Worm (Caenorhabditis elegans): ENCODE data around the gene ZK354.2.

DNA sequence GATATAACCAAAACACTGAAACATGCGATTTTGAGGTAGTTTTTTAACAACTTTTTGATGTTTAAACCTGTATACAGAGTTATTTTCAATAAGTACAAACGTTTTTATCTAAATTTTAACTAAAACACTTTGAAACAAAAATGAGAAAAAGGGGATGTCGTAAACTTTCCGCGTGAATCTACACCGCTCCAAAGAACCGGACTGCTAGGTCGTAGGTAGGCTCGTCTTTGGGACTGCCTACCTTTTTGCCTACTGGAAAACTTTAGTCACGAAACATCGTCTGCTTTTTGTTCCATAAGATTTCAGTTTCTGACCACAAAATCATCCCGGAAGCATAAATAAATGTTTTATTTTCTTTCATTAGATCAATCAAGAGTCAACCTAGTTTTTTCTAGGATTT is 22.0 kb upstream of the ZK354.2 start:
- TF ChIP-seq zag-1 (tag; optimal IDR thresholded peaks at IDR 0.05) = no peak
- TF ChIP-seq aly-2 (tag; optimal IDR thresholded peaks at IDR 0.05) = no peak
- TF ChIP-seq zip-4 (GFP tag; optimal IDR thresholded peaks at IDR 0.05) = no peak
- no peak for TF ChIP-seq lin-13 (GFP tag; optimal IDR thresholded peaks at IDR 0.05)
- TF ChIP-seq snpc-4 (tag; optimal IDR thresholded peaks at IDR 0.05) = no peak
- no peak for TF ChIP-seq ama-1 (optimal IDR thresholded peaks at IDR 0.05)
